Fruit fly (Drosophila melanogaster) whole organism, embryonic: Measurements from ENCODE around the gene CG7685.

ENCODE experiments used
- Aef1 ChIP-seq: fragments of 200-800 bp; sonication (Bioruptor generic); IDR thresholded peaks from 3 replicates; pipeline ENCODE4 v1.3.6; 2022; ENCODE audit warnings: missing biosample characterization, missing genetic modification characterization
- Atf3 ChIP-seq: fragments of 200-800 bp; sonication (Bioruptor generic); optimal IDR thresholded peaks from 3 replicates; lab custom pipeline; 2016; ENCODE audit warnings: missing biosample characterization, missing genetic modification characterization
- B-H2 ChIP-seq: fragments of 200-800 bp; sonication (Bioruptor generic); optimal IDR thresholded peaks from 2 replicates; lab custom pipeline; 2018; ENCODE audit warnings: missing biosample characterization, mild to moderate bottlenecking, missing genetic modification characterization
- Bdp1 ChIP-seq: fragments of 200-800 bp; sonication (Bioruptor generic); optimal IDR thresholded peaks from 3 replicates; lab custom pipeline; 2016; ENCODE audit warnings: missing biosample characterization, missing genetic modification characterization
- Bgb ChIP-seq: fragments of 200-800 bp; sonication (Bioruptor generic); IDR thresholded peaks from 2 replicates; pipeline ENCODE4 v1.3.6; 2022; ENCODE audit warnings: missing biosample characterization, missing genetic modification characterization; ENCODE audit not compliant: partially characterized antibody
- BtbVII ChIP-seq: fragments of 200-800 bp; sonication (Bioruptor generic); optimal IDR thresholded peaks from 3 replicates; lab custom pipeline; 2017; ENCODE audit warnings: missing biosample characterization, mild to moderate bottlenecking, missing genetic modification characterization
- CG10959 ChIP-seq: fragments of 200-800 bp; sonication (Bioruptor generic); IDR thresholded peaks from 2 replicates; pipeline ENCODE4 v1.3.6; 2022; ENCODE audit warnings: missing biosample characterization, missing genetic modification characterization
- CG11247 ChIP-seq: fragments of 200-800 bp; sonication (Bioruptor generic); IDR thresholded peaks from 2 replicates; pipeline ENCODE4 v1.3.6; 2022; ENCODE audit warnings: missing biosample characterization, missing genetic modification characterization
- CG12299 ChIP-seq: fragments of 200-800 bp; sonication (Bioruptor generic); optimal IDR thresholded peaks from 2 replicates; lab custom pipeline; 2018; ENCODE audit warnings: missing biosample characterization, mild to moderate bottlenecking, missing genetic modification characterization
- CG14860 ChIP-seq: fragments of 200-800 bp; sonication (Bioruptor generic); IDR thresholded peaks from 3 replicates; pipeline ENCODE4 v1.3.6; 2022; ENCODE audit warnings: missing biosample characterization, missing genetic modification characterization; ENCODE audit not compliant: partially characterized antibody
- CG15479 ChIP-seq: fragments of 200-800 bp; sonication (Bioruptor generic); optimal IDR thresholded peaks from 3 replicates; lab custom pipeline; 2019; ENCODE audit warnings: missing biosample characterization, mild to moderate bottlenecking, missing genetic modification characterization, moderate library complexity
- CG15514 ChIP-seq: fragments of 200-800 bp; sonication (Bioruptor generic); optimal IDR thresholded peaks from 3 replicates; lab custom pipeline; 2017; ENCODE audit warnings: missing biosample characterization, missing genetic modification characterization, mild to moderate bottlenecking, moderate library complexity, missing genetic modification reagents
- CG1832 ChIP-seq: fragments of 200-800 bp; sonication (Bioruptor generic); optimal IDR thresholded peaks from 2 replicates; lab custom pipeline; 2017; ENCODE audit warnings: missing biosample characterization, mild to moderate bottlenecking, missing genetic modification characterization, inconsistent platforms
- CG2875 ChIP-seq: fragments of 200-800 bp; sonication (Bioruptor generic); optimal IDR thresholded peaks from 2 replicates; lab custom pipeline; 2017; ENCODE audit warnings: missing biosample characterization, mild to moderate bottlenecking, missing genetic modification characterization, missing genetic modification reagents
- CG33557 ChIP-seq: fragments of 200-800 bp; sonication (Bioruptor generic); optimal IDR thresholded peaks from 2 replicates; lab custom pipeline; 2019; ENCODE audit warnings: missing biosample characterization, mild to moderate bottlenecking, missing genetic modification characterization, moderate library complexity
- CG34376 ChIP-seq: fragments of 200-800 bp; sonication (Bioruptor generic); optimal IDR thresholded peaks from 2 replicates; lab custom pipeline; 2018; ENCODE audit warnings: missing biosample characterization, mild to moderate bottlenecking, missing genetic modification characterization
- CG4282 ChIP-seq: fragments of 200-800 bp; sonication (Bioruptor generic); optimal IDR thresholded peaks from 2 replicates; lab custom pipeline; 2016; ENCODE audit warnings: missing biosample characterization, missing genetic modification characterization
- CG4617 ChIP-seq: fragments of 200-800 bp; sonication (Bioruptor generic); optimal IDR thresholded peaks from 3 replicates; lab custom pipeline; 2016; ENCODE audit warnings: missing biosample characterization, missing genetic modification characterization, borderline replicate concordance
- CG6683 ChIP-seq: fragments of 200-800 bp; sonication (Bioruptor generic); optimal IDR thresholded peaks from 2 replicates; lab custom pipeline; 2017; ENCODE audit warnings: missing biosample characterization, mild to moderate bottlenecking, missing genetic modification characterization, missing genetic modification reagents
- CG7928 ChIP-seq: fragments of 200-800 bp; sonication (Bioruptor generic); optimal IDR thresholded peaks from 2 replicates; lab custom pipeline; 2017; ENCODE audit warnings: missing biosample characterization, mild to moderate bottlenecking, missing genetic modification characterization
- CG7987 ChIP-seq: fragments of 200-800 bp; sonication (Bioruptor generic); optimal IDR thresholded peaks from 2 replicates; lab custom pipeline; 2018; ENCODE audit warnings: missing biosample characterization, mild to moderate bottlenecking, missing genetic modification characterization, moderate library complexity
- CG8089 ChIP-seq: fragments of 200-800 bp; sonication (Bioruptor generic); optimal IDR thresholded peaks from 3 replicates; lab custom pipeline; 2016; ENCODE audit warnings: missing biosample characterization, missing genetic modification characterization
- CG8359 ChIP-seq: fragments of 200-800 bp; sonication (Bioruptor generic); optimal IDR thresholded peaks from 2 replicates; lab custom pipeline; 2017; ENCODE audit warnings: missing biosample characterization, mild to moderate bottlenecking, missing genetic modification characterization, borderline replicate concordance
- CG9437 ChIP-seq: fragments of 200-800 bp; sonication (Bioruptor generic); optimal IDR thresholded peaks from 2 replicates; lab custom pipeline; 2018; ENCODE audit warnings: missing biosample characterization, mild to moderate bottlenecking, missing genetic modification characterization
- Dip2 ChIP-seq: fragments of 200-800 bp; sonication (Bioruptor generic); IDR thresholded peaks from 2 replicates; pipeline ENCODE4 v1.3.6; 2022; ENCODE audit warnings: missing biosample characterization, missing genetic modification characterization
- HmgZ ChIP-seq: fragments of 200-800 bp; sonication (Bioruptor generic); optimal IDR thresholded peaks from 2 replicates; lab custom pipeline; 2018; ENCODE audit warnings: missing biosample characterization, mild to moderate bottlenecking, missing genetic modification characterization
- Hr51 ChIP-seq, 2 experiments: fragments of 200-800 bp; sonication (Bioruptor generic); optimal IDR thresholded peaks; 2 replicates in 1 of 2; 3 replicates in 1 of 2; lab custom pipeline; 2016 to 2018; ENCODE audit warnings: missing biosample characterization in 2 of 2, missing genetic modification characterization in 2 of 2, mild to moderate bottlenecking in 1 of 2, moderate library complexity in 1 of 2
- Lhr ChIP-seq: fragments of 200-800 bp; sonication (Bioruptor generic); optimal IDR thresholded peaks from 3 replicates; lab custom pipeline; 2017; ENCODE audit warnings: mild to moderate bottlenecking, missing biosample characterization, missing genetic modification reagents, missing genetic modification characterization
- Mes4 ChIP-seq: fragments of 200-800 bp; sonication (Bioruptor generic); optimal IDR thresholded peaks from 2 replicates; lab custom pipeline; 2016; ENCODE audit warnings: missing biosample characterization, missing genetic modification characterization
- Neu2 ChIP-seq: fragments of 200-800 bp; sonication (Bioruptor generic); optimal IDR thresholded peaks from 3 replicates; lab custom pipeline; 2016; ENCODE audit warnings: missing biosample characterization, missing genetic modification characterization, borderline replicate concordance
- Nf-YA ChIP-seq: fragments of 200-800 bp; sonication (Bioruptor generic); IDR thresholded peaks from 2 replicates; pipeline ENCODE4 v1.3.6; 2022; ENCODE audit warnings: missing biosample characterization, missing genetic modification characterization
- Oaz ChIP-seq: fragments of 200-800 bp; sonication (Bioruptor generic); IDR thresholded peaks from 2 replicates; pipeline ENCODE4 v1.3.6; 2022; ENCODE audit warnings: missing biosample characterization, missing genetic modification characterization
- Six4 ChIP-seq: fragments of 200-800 bp; sonication (Bioruptor generic); optimal IDR thresholded peaks from 2 replicates; lab custom pipeline; 2016; ENCODE audit warnings: missing biosample characterization, missing genetic modification characterization
- Sry-β ChIP-seq: fragments of 200-800 bp; sonication (Bioruptor generic); optimal IDR thresholded peaks from 2 replicates; lab custom pipeline; 2018; ENCODE audit warnings: missing biosample characterization, mild to moderate bottlenecking, missing genetic modification characterization, moderate library complexity
- Ssrp ChIP-seq: fragments of 200-800 bp; sonication (Bioruptor generic); optimal IDR thresholded peaks from 2 replicates; lab custom pipeline; 2018; ENCODE audit warnings: missing biosample characterization, mild to moderate bottlenecking, missing genetic modification characterization, moderate library complexity
- al ChIP-seq: fragments of 200-800 bp; sonication (Bioruptor generic); IDR thresholded peaks from 2 replicates; pipeline ENCODE4 v1.3.6; 2022; ENCODE audit warnings: missing biosample characterization, missing genetic modification characterization
- ase ChIP-seq: fragments of 200-800 bp; sonication (Bioruptor generic); IDR thresholded peaks from 3 replicates; pipeline ENCODE4 v1.3.6; 2022; ENCODE audit warnings: missing biosample characterization, missing genetic modification characterization
- bsh ChIP-seq, 2 experiments: fragments of 200-800 bp; sonication (Bioruptor generic); optimal IDR thresholded peaks; 2 replicates each; lab custom pipeline; 2017 to 2018; ENCODE audit warnings: mild to moderate bottlenecking in 2 of 2, missing biosample characterization in 2 of 2, missing genetic modification characterization in 2 of 2, moderate library complexity in 1 of 2
- chif ChIP-seq, 2 experiments: fragments of 200-800 bp; sonication (Bioruptor generic); optimal IDR thresholded peaks; 3 replicates each; lab custom pipeline; 2016; ENCODE audit warnings: missing biosample characterization in 2 of 2, missing genetic modification characterization in 2 of 2
- ci ChIP-seq: fragments of 200-800 bp; sonication (Bioruptor generic); IDR thresholded peaks from 3 replicates; pipeline ENCODE4 v1.3.6; 2022; ENCODE audit warnings: missing biosample characterization, missing genetic modification characterization
- dm ChIP-seq: fragments of 200-800 bp; sonication (Bioruptor generic); optimal IDR thresholded peaks from 3 replicates; lab custom pipeline; 2016; ENCODE audit warnings: missing biosample characterization, missing genetic modification characterization
- exex ChIP-seq: fragments of 200-800 bp; sonication (Bioruptor generic); optimal IDR thresholded peaks from 4 replicates; lab custom pipeline; 2018; ENCODE audit warnings: missing biosample characterization, mild to moderate bottlenecking, missing genetic modification characterization, moderate library complexity
- her ChIP-seq: fragments of 200-800 bp; sonication (Bioruptor generic); optimal IDR thresholded peaks from 2 replicates; lab custom pipeline; 2016; ENCODE audit warnings: missing biosample characterization, missing genetic modification characterization
- insv ChIP-seq, 2 experiments: fragments of 200-800 bp; sonication (Bioruptor generic); optimal IDR thresholded peaks; 3 replicates each; lab custom pipeline; 2016 to 2018; ENCODE audit warnings: missing biosample characterization in 2 of 2, missing genetic modification characterization in 2 of 2
- sr ChIP-seq: fragments of 200-800 bp; sonication (Bioruptor generic); IDR thresholded peaks from 3 replicates; pipeline ENCODE4 v1.3.6; 2022; ENCODE audit warnings: missing biosample characterization, missing genetic modification characterization
- toy ChIP-seq: fragments of 200-800 bp; sonication (Bioruptor generic); IDR thresholded peaks from 2 replicates; pipeline ENCODE4 v1.3.6; 2022; ENCODE audit warnings: missing biosample characterization, missing genetic modification characterization
- tx ChIP-seq: fragments of 200-800 bp; sonication (Bioruptor generic); optimal IDR thresholded peaks from 2 replicates; lab custom pipeline; 2016; ENCODE audit warnings: missing biosample characterization, missing genetic modification characterization
- unpg ChIP-seq: fragments of 200-800 bp; sonication (Bioruptor generic); optimal IDR thresholded peaks from 3 replicates; lab custom pipeline; 2018; ENCODE audit warnings: missing biosample characterization, mild to moderate bottlenecking, missing genetic modification characterization, moderate library complexity

The CG7685 gene

DNA sequence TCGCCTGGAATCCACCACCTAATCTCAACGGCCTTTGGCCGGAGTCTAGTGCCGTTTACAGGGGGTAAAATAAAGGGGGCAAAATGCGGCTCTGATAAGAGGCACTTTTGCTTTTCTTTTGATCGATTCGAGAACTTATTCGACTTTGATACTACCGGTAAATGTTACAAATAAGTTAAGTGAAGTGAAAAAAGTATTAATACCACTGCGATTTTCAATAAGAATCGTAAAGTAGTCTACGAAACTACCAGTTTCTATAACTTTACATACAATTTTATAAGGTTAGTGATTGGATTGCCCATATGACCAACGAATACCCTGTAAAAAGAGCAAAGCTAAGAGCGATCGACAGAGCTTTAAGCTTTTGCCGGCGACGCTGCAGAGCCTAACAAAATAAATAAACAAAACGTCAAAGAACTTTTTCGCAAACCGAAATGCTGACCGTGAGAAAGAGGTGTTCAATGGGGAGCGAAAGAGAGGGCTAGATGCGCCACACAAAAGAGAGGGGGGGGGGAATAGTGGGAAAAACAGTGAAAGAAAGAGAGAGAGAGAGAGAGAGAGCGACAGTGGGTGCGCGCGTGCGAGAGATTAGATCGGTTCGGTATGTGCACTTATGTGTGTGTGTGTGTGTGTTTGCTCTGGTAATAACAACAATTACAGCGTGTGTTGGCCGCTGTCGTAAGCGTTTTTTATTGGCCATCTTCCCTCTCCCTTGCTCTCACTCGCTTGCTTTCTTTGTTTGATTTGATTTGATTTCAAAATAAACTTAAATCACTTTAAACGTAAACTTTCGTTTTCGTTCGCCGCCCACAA lies 32.0 kb downstream of the CG7685 start (continued):
- peak; percentile 62 for TF ChIP-seq Aef1 (GFP tag; lab: Robert Waterston, UW)
- no peak for TF ChIP-seq Bgb (GFP tag; lab: Robert Waterston, UW)
- peak; percentile 80 for TF ChIP-seq CG1832 (GFP tag; lab: Kevin White, UChicago)
- TF ChIP-seq unpg (GFP tag; lab: Kevin White, UChicago) = peak; percentile 71
- no peak for TF ChIP-seq CG7987 (GFP tag; lab: Kevin White, UChicago)
- TF ChIP-seq HmgZ (tag; lab: Kevin White, UChicago) = peak; percentile 26
- no peak for TF ChIP-seq CG6683 (GFP tag; lab: Kevin White, UChicago)
- TF ChIP-seq CG9437 (GFP tag; lab: Kevin White, UChicago) = peak; percentile 26
- TF ChIP-seq Neu2 (GFP tag; lab: Kevin White, UChicago) = no peak
- TF ChIP-seq B-H2 (GFP tag; lab: Kevin White, UChicago) = no peak
- TF ChIP-seq her (GFP tag; lab: Kevin White, UChicago) = peak; percentile 21
- 0 out of 2 replicates have a peak, but pooled peaks have one; percentile 27 for TF ChIP-seq Oaz (GFP tag; lab: Robert Waterston, UW)
- TF ChIP-seq Mes4 (GFP tag; lab: Kevin White, UChicago) = peak; percentile 10
- peak; percentile 50 to 51 for TF ChIP-seq bsh (GFP tag; optimal IDR thresholded peaks at IDR 0.05; lab: Kevin White, UChicago)
- no peak for TF ChIP-seq CG14860
- TF ChIP-seq CG34376 (GFP tag; lab: Kevin White, UChicago) = peak; percentile 27
- no peak for TF ChIP-seq sr (GFP tag; lab: Robert Waterston, UW)
- TF ChIP-seq CG11247 (GFP tag; lab: Robert Waterston, UW) = 0 out of 2 replicates have a peak, but pooled peaks have one; percentile 6
- peak; percentile 16 to 66 for TF ChIP-seq chif (GFP tag; optimal IDR thresholded peaks at IDR 0.05; lab: Kevin White, UChicago)
- no peak for TF ChIP-seq CG8089
- no peak for TF ChIP-seq CG33557 (GFP tag; lab: Kevin White, UChicago)
- no peak for TF ChIP-seq CG4617 (GFP tag; lab: Kevin White, UChicago)
- peak in 1 of 2 experiments; percentile 81 for TF ChIP-seq Hr51 (GFP tag; optimal IDR thresholded peaks at IDR 0.05; lab: Kevin White, UChicago)
- no peak for TF ChIP-seq Lhr
- TF ChIP-seq ci (GFP tag; lab: Robert Waterston, UW) = no peak; the same call in 1 of the 3 replicates
- no peak for TF ChIP-seq CG2875 (GFP tag; lab: Kevin White, UChicago)
- peak; percentile 33 for TF ChIP-seq exex (tag; lab: Kevin White, UChicago)
- TF ChIP-seq CG10959 = no peak
- TF ChIP-seq tx (GFP tag; lab: Kevin White, UChicago) = peak; percentile 60
- TF ChIP-seq Ssrp (tag; lab: Kevin White, UChicago) = no peak
- TF ChIP-seq ase (GFP tag; lab: Robert Waterston, UW) = peak; percentile 47; the same call in 2 of the 3 replicates
- TF ChIP-seq dm (GFP tag; lab: Kevin White, UChicago) = peak; percentile 22
- TF ChIP-seq CG15479 (GFP tag; lab: Kevin White, UChicago) = no peak
- no peak for TF ChIP-seq Dip2 (GFP tag; lab: Robert Waterston, UW)
- no peak for TF ChIP-seq CG8359 (GFP tag; lab: Kevin White, UChicago)
- peak; percentile 67 for TF ChIP-seq BtbVII (GFP tag; lab: Kevin White, UChicago)
- no peak for TF ChIP-seq insv (GFP tag; optimal IDR thresholded peaks at IDR 0.05; lab: Kevin White, UChicago)
- no peak for TF ChIP-seq Atf3 (GFP tag; lab: Kevin White, UChicago)
- TF ChIP-seq Sry-β (GFP tag; lab: Kevin White, UChicago) = no peak
- TF ChIP-seq Bdp1 = peak; percentile 11
- TF ChIP-seq CG4282 = no peak
- TF ChIP-seq CG7928 (GFP tag; lab: Kevin White, UChicago) = no peak
- TF ChIP-seq CG12299 (tag; lab: Kevin White, UChicago) = no peak
- TF ChIP-seq CG15514 (GFP tag; lab: Kevin White, UChicago) = peak; percentile 57
- TF ChIP-seq Six4 (GFP tag; lab: Kevin White, UChicago) = peak; percentile 44
- no peak for TF ChIP-seq al (GFP tag; lab: Robert Waterston, UW)
- peak; percentile 50 for TF ChIP-seq Nf-YA
- no peak for TF ChIP-seq toy (GFP tag; lab: Robert Waterston, UW)
